Fruit fly (Drosophila melanogaster) whole organism, embryonic: Measurements from ENCODE around the gene CG13843.

Experiments
- Adf1 ChIP-seq: fragments of 200-800 bp; sonication (Bioruptor generic); IDR thresholded peaks from 2 replicates; pipeline ENCODE4 v1.3.6; 2022; ENCODE audit warnings: missing biosample characterization, missing genetic modification characterization
- Asciz ChIP-seq: fragments of 200-800 bp; sonication (Bioruptor generic); optimal IDR thresholded peaks from 2 replicates; lab custom pipeline; 2017; ENCODE audit warnings: missing biosample characterization, mild to moderate bottlenecking, missing genetic modification characterization, missing genetic modification reagents
- CG11085 ChIP-seq: fragments of 200-800 bp; sonication (Bioruptor generic); IDR thresholded peaks from 2 replicates; pipeline ENCODE4 v1.3.6; 2022; ENCODE audit warnings: missing biosample characterization, missing genetic modification characterization
- CG11456 ChIP-seq: fragments of 200-800 bp; sonication (Bioruptor generic); IDR thresholded peaks from 3 replicates; pipeline ENCODE4 v1.3.6; 2022; ENCODE audit warnings: missing biosample characterization, missing genetic modification characterization
- CG12104 ChIP-seq: fragments of 200-800 bp; sonication (Bioruptor generic); optimal IDR thresholded peaks from 3 replicates; lab custom pipeline; 2016; ENCODE audit warnings: missing biosample characterization, missing genetic modification characterization
- CG12769 ChIP-seq: fragments of 200-800 bp; sonication (Bioruptor generic); optimal IDR thresholded peaks from 2 replicates; lab custom pipeline; 2019; ENCODE audit warnings: missing biosample characterization, mild to moderate bottlenecking, missing genetic modification characterization, moderate library complexity
- CG14667 ChIP-seq: fragments of 200-800 bp; sonication (Bioruptor generic); IDR thresholded peaks from 2 replicates; pipeline ENCODE4 v1.3.6; 2022; ENCODE audit warnings: missing biosample characterization, missing genetic modification characterization
- CG15269 ChIP-seq: fragments of 200-800 bp; sonication (Bioruptor generic); optimal IDR thresholded peaks from 2 replicates; lab custom pipeline; 2018; ENCODE audit warnings: missing biosample characterization, mild to moderate bottlenecking, missing genetic modification characterization, moderate library complexity
- CG15479 ChIP-seq: fragments of 200-800 bp; sonication (Bioruptor generic); optimal IDR thresholded peaks from 3 replicates; lab custom pipeline; 2019; ENCODE audit warnings: missing biosample characterization, mild to moderate bottlenecking, missing genetic modification characterization, moderate library complexity
- CG17568 ChIP-seq: fragments of 200-800 bp; sonication (Bioruptor generic); optimal IDR thresholded peaks from 2 replicates; lab custom pipeline; 2018; ENCODE audit warnings: missing biosample characterization, mild to moderate bottlenecking, missing genetic modification characterization, moderate library complexity
- CG32532 ChIP-seq: fragments of 200-800 bp; sonication (Bioruptor generic); IDR thresholded peaks from 2 replicates; pipeline ENCODE4 v1.3.6; 2022; ENCODE audit warnings: missing biosample characterization, missing genetic modification characterization
- CG3281 ChIP-seq: fragments of 200-800 bp; sonication (Bioruptor generic); optimal IDR thresholded peaks from 3 replicates; lab custom pipeline; 2017; ENCODE audit warnings: missing biosample characterization, mild to moderate bottlenecking, missing genetic modification characterization
- CG33213 ChIP-seq: fragments of 200-800 bp; sonication (Bioruptor generic); optimal IDR thresholded peaks from 3 replicates; lab custom pipeline; 2016; ENCODE audit warnings: missing biosample characterization, missing genetic modification characterization
- CG33557 ChIP-seq: fragments of 200-800 bp; sonication (Bioruptor generic); optimal IDR thresholded peaks from 2 replicates; lab custom pipeline; 2019; ENCODE audit warnings: missing biosample characterization, mild to moderate bottlenecking, missing genetic modification characterization, moderate library complexity
- CG4328 ChIP-seq: fragments of 200-800 bp; sonication (Bioruptor generic); optimal IDR thresholded peaks from 3 replicates; lab custom pipeline; 2017; ENCODE audit warnings: missing biosample characterization, missing genetic modification reagents, missing genetic modification characterization
- CG4424 ChIP-seq: fragments of 200-800 bp; sonication (Bioruptor generic); optimal IDR thresholded peaks from 3 replicates; lab custom pipeline; 2016; ENCODE audit warnings: missing biosample characterization, missing genetic modification characterization
- CG4854 ChIP-seq: fragments of 200-800 bp; sonication (Bioruptor generic); optimal IDR thresholded peaks from 2 replicates; lab custom pipeline; 2016; ENCODE audit warnings: missing biosample characterization, missing genetic modification characterization, inconsistent platforms
- CG6175 ChIP-seq: fragments of 200-800 bp; sonication (Bioruptor generic); IDR thresholded peaks from 3 replicates; pipeline ENCODE4 v1.3.6; 2022; ENCODE audit warnings: missing biosample characterization, missing genetic modification characterization
- CG6765 ChIP-seq: fragments of 200-800 bp; sonication (Bioruptor generic); optimal IDR thresholded peaks from 3 replicates; lab custom pipeline; 2017; ENCODE audit warnings: missing biosample characterization, mild to moderate bottlenecking, missing genetic modification characterization
- Deaf1 ChIP-seq: fragments of 200-800 bp; optimal IDR thresholded peaks from 3 replicates; lab custom pipeline; 2019; ENCODE audit warnings: missing biosample characterization, mild to moderate bottlenecking, missing genetic modification characterization, moderate library complexity
- Dip2 ChIP-seq: fragments of 200-800 bp; sonication (Bioruptor generic); IDR thresholded peaks from 2 replicates; pipeline ENCODE4 v1.3.6; 2022; ENCODE audit warnings: missing biosample characterization, missing genetic modification characterization
- Dref ChIP-seq: fragments of 200-800 bp; sonication (Bioruptor generic); IDR thresholded peaks from 2 replicates; pipeline ENCODE4 v1.3.6; 2022; ENCODE audit warnings: missing biosample characterization, missing genetic modification characterization
- Kr ChIP-seq: fragments of 200-800 bp; sonication (Bioruptor generic); optimal IDR thresholded peaks from 2 replicates; lab custom pipeline; 2017; ENCODE audit warnings: missing biosample characterization, mild to moderate bottlenecking, missing genetic modification characterization
- Nf-YB ChIP-seq: fragments of 200-800 bp; sonication (Bioruptor generic); optimal IDR thresholded peaks from 3 replicates; lab custom pipeline; 2019; ENCODE audit warnings: missing biosample characterization, mild to moderate bottlenecking, missing genetic modification characterization, moderate library complexity
- Oli ChIP-seq: fragments of 200-800 bp; sonication (Bioruptor generic); optimal IDR thresholded peaks from 2 replicates; lab custom pipeline; 2018; ENCODE audit warnings: missing biosample characterization, mild to moderate bottlenecking, missing genetic modification characterization, moderate library complexity
- Taf1 ChIP-seq: fragments of 200-800 bp; sonication (Bioruptor generic); IDR thresholded peaks from 2 replicates; pipeline ENCODE4 v1.3.6; 2022; ENCODE audit warnings: missing biosample characterization, missing genetic modification characterization
- ash1 ChIP-seq: fragments of 200-800 bp; sonication (Bioruptor generic); optimal IDR thresholded peaks from 2 replicates; lab custom pipeline; 2018; ENCODE audit warnings: missing biosample characterization, mild to moderate bottlenecking, missing genetic modification characterization
- crp ChIP-seq, 2 experiments: fragments of 200-800 bp; sonication (Bioruptor generic); optimal IDR thresholded peaks; 2 replicates in 1 of 2; 3 replicates in 1 of 2; lab custom pipeline; 2017; ENCODE audit warnings: missing biosample characterization in 2 of 2, missing genetic modification characterization in 2 of 2, mild to moderate bottlenecking in 1 of 2, moderate library complexity in 1 of 2
- fd102C ChIP-seq: fragments of 200-800 bp; sonication (Bioruptor generic); optimal IDR thresholded peaks from 2 replicates; lab custom pipeline; 2018; ENCODE audit warnings: missing biosample characterization, mild to moderate bottlenecking, missing genetic modification characterization, moderate library complexity
- gcm2 ChIP-seq: fragments of 200-800 bp; sonication (Bioruptor generic); optimal IDR thresholded peaks from 2 replicates; lab custom pipeline; 2016; ENCODE audit warnings: missing biosample characterization, missing genetic modification characterization
- ken ChIP-seq: fragments of 200-800 bp; sonication (Bioruptor generic); IDR thresholded peaks from 3 replicates; pipeline ENCODE4 v1.3.6; 2022; ENCODE audit warnings: missing biosample characterization, missing genetic modification characterization
- lilli ChIP-seq: fragments of 200-800 bp; sonication (Bioruptor generic); optimal IDR thresholded peaks from 3 replicates; lab custom pipeline; 2016; ENCODE audit warnings: missing biosample characterization, missing genetic modification characterization
- lov ChIP-seq, 2 experiments: fragments of 200-800 bp in 1 of 2; fragments of >200 bp in 1 of 2; sonication (Bioruptor generic) in 1 of 2; IDR thresholded peaks in 1 of 2; optimal IDR thresholded peaks in 1 of 2; 2 replicates in 1 of 2; 3 replicates in 1 of 2; pipeline versions ENCODE4 v1.3.6 to Lab custom; 2017 to 2022; ENCODE audit warnings: missing biosample characterization in 1 of 2, missing genetic modification characterization in 1 of 2
- maf-S ChIP-seq: fragments of 200-800 bp; sonication (Bioruptor generic); optimal IDR thresholded peaks from 2 replicates; lab custom pipeline; 2016; ENCODE audit warnings: missing biosample characterization, missing genetic modification characterization
- odd ChIP-seq: fragments of 200-800 bp; sonication (Bioruptor generic); optimal IDR thresholded peaks from 2 replicates; lab custom pipeline; 2017; ENCODE audit warnings: missing biosample characterization, mild to moderate bottlenecking, missing genetic modification characterization
- p53 ChIP-seq: fragments of 200-800 bp; sonication (Bioruptor generic); optimal IDR thresholded peaks from 2 replicates; lab custom pipeline; 2016; ENCODE audit warnings: missing biosample characterization, missing genetic modification characterization
- peb ChIP-seq: fragments of 200-800 bp; sonication (Bioruptor generic); IDR thresholded peaks from 2 replicates; pipeline ENCODE4 v1.3.6; 2022; ENCODE audit warnings: missing biosample characterization, missing genetic modification characterization
- phol ChIP-seq: fragments of 200-800 bp; sonication (Bioruptor generic); optimal IDR thresholded peaks from 3 replicates; lab custom pipeline; 2018; ENCODE audit warnings: missing biosample characterization, mild to moderate bottlenecking, missing genetic modification characterization, moderate library complexity
- psq ChIP-seq: fragments of 200-800 bp; sonication (Bioruptor generic); optimal IDR thresholded peaks from 2 replicates; lab custom pipeline; 2017; ENCODE audit warnings: missing biosample characterization, missing genetic modification characterization
- pum ChIP-seq: fragments of 200-800 bp; sonication (Bioruptor generic); optimal IDR thresholded peaks from 2 replicates; lab custom pipeline; 2016; ENCODE audit warnings: missing biosample characterization, missing genetic modification characterization
- ranshi ChIP-seq: fragments of 200-800 bp; sonication (Bioruptor generic); IDR thresholded peaks from 2 replicates; pipeline ENCODE4 v1.3.6; 2022; ENCODE audit warnings: missing biosample characterization, missing genetic modification characterization
- repo ChIP-seq: fragments of 200-800 bp; sonication (Bioruptor generic); optimal IDR thresholded peaks from 2 replicates; lab custom pipeline; 2016; ENCODE audit warnings: missing biosample characterization, missing genetic modification characterization
- salm ChIP-seq: fragments of 200-800 bp; sonication (Bioruptor generic); optimal IDR thresholded peaks from 2 replicates; lab custom pipeline; 2018; ENCODE audit warnings: missing biosample characterization, mild to moderate bottlenecking, missing genetic modification characterization
- sim ChIP-seq: fragments of 200-800 bp; sonication (Bioruptor generic); IDR thresholded peaks from 2 replicates; pipeline ENCODE4 v1.3.6; 2022; ENCODE audit warnings: missing biosample characterization, missing genetic modification characterization
- slou ChIP-seq: fragments of 200-800 bp; sonication (Bioruptor generic); optimal IDR thresholded peaks from 3 replicates; lab custom pipeline; 2016; ENCODE audit warnings: missing biosample characterization, missing genetic modification characterization
- sqz ChIP-seq: fragments of 200-800 bp; sonication (Bioruptor generic); optimal IDR thresholded peaks from 3 replicates; lab custom pipeline; 2018; ENCODE audit warnings: missing biosample characterization, mild to moderate bottlenecking, missing genetic modification characterization
- stc ChIP-seq: fragments of 200-800 bp; sonication (Bioruptor generic); IDR thresholded peaks from 2 replicates; pipeline ENCODE4 v1.3.6; 2022; ENCODE audit warnings: missing biosample characterization, missing genetic modification characterization
- tgo ChIP-seq: fragments of 200-800 bp; sonication (Bioruptor generic); IDR thresholded peaks from 3 replicates; pipeline ENCODE4 v1.3.6; 2022; ENCODE audit warnings: missing biosample characterization, missing genetic modification characterization
- tna ChIP-seq: fragments of 200-800 bp; sonication (Bioruptor generic); IDR thresholded peaks from 2 replicates; pipeline ENCODE4 v1.3.6; 2022; ENCODE audit warnings: missing biosample characterization, missing genetic modification characterization; ENCODE audit not compliant: partially characterized antibody
- vfl ChIP-seq: fragments of 200-800 bp; sonication (Bioruptor generic); optimal IDR thresholded peaks from 2 replicates; lab custom pipeline; 2016; ENCODE audit warnings: missing biosample characterization, missing genetic modification characterization
- zfh2 ChIP-seq: fragments of 200-800 bp; sonication (Bioruptor generic); optimal IDR thresholded peaks from 2 replicates; lab custom pipeline; 2016; ENCODE audit warnings: missing biosample characterization, missing genetic modification characterization

Gene CG13843

DNA sequence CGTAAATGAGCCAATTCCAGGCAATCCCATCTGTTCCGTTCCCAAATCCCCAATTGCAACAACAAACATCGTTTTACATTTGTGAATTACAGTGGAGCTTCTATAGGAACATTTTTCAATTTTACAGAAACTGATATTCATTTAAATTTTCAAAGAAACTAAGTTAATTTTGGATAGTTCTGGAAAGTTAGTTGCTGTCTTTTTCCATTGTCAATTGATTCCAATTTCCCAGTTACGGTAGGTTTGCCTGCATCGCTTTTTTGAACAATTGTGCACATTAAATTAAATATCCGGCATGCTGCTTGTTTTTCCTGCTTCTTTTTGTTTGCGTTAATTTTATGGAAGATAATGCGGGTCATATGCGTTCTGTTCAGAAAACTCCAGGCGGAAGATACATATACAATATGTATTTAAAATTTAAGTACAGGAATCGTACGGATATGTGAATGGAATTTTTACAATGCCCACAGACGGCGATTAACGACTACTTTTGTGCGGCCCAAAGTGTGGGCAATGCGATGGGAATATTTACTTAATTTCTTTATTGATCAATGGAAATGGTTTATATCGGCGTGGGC, 18.7 kb downstream of the CG13843 start (continued):
- TF ChIP-seq ash1 (GFP tag; lab: Kevin White, UChicago) (no peak), CG17568 (no peak), Kr (GFP tag; lab: Kevin White, UChicago) (no peak), CG12104 (GFP tag; lab: Kevin White, UChicago) (no peak), fd102C (GFP tag; lab: Kevin White, UChicago) (no peak), CG4328 (GFP tag; lab: Kevin White, UChicago) (no peak), CG11085 (GFP tag; lab: Robert Waterston, UW) (no peak), vfl (GFP tag; lab: Kevin White, UChicago) (no peak), Deaf1 (tag; lab: Kevin White, UChicago) (no peak), repo (GFP tag; lab: Kevin White, UChicago) (no peak), slou (GFP tag; lab: Kevin White, UChicago) (no peak), sqz (GFP tag; lab: Kevin White, UChicago) (no peak), CG12769 (tag; lab: Kevin White, UChicago) (peak; percentile 50), CG14667 (GFP tag; lab: Robert Waterston, UW) (no peak), CG6175 (GFP tag; lab: Robert Waterston, UW) (no peak), CG4424 (GFP tag; lab: Kevin White, UChicago) (no peak), CG15269 (peak; percentile 62), CG32532 (no peak), Nf-YB (GFP tag; lab: Kevin White, UChicago) (no peak), ken (GFP tag; lab: Robert Waterston, UW) (0 out of 3 replicates have a peak, but pooled peaks have one; percentile 18), Dref (GFP tag; lab: Robert Waterston, UW) (no peak), Adf1 (GFP tag; lab: Robert Waterston, UW) (no peak), gcm2 (GFP tag; lab: Kevin White, UChicago) (no peak), lov (optimal IDR thresholded peaks at IDR 0.05; lab: Kevin White, UChicago) (no peak), lov (GFP tag; IDR thresholded peaks at IDR 0.05; lab: Robert Waterston, UW) (no peak), lilli (GFP tag; lab: Kevin White, UChicago) (peak; percentile 57), peb (GFP tag; lab: Robert Waterston, UW) (no peak), Asciz (GFP tag; lab: Kevin White, UChicago) (no peak), phol (tag; lab: Kevin White, UChicago) (no peak), tna (no peak), pum (GFP tag; lab: Kevin White, UChicago) (no peak), p53 (GFP tag; lab: Kevin White, UChicago) (no peak), ranshi (GFP tag; lab: Robert Waterston, UW) (no peak), odd (no peak), zfh2 (GFP tag; lab: Kevin White, UChicago) (peak; percentile 25), Oli (tag; lab: Kevin White, UChicago) (peak; percentile 39), CG11456 (GFP tag; lab: Robert Waterston, UW) (no peak), crp (GFP tag; optimal IDR thresholded peaks at IDR 0.05; lab: Kevin White, UChicago) (no peak), Dip2 (GFP tag; lab: Robert Waterston, UW) (no peak), stc (GFP tag; lab: Robert Waterston, UW) (no peak), Taf1 (GFP tag; lab: Robert Waterston, UW) (no peak), CG33213 (no peak), CG4854 (no peak), maf-S (GFP tag; lab: Kevin White, UChicago) (no peak), sim (GFP tag; lab: Robert Waterston, UW) (no peak), psq (no peak), CG33557 (GFP tag; lab: Kevin White, UChicago) (no peak), CG15479 (no peak), salm (no peak), CG3281 (no peak), CG6765 (no peak), tgo (GFP tag; lab: Robert Waterston, UW) (no peak)
